Worm (Caenorhabditis elegans): ENCODE results near the gene bir-2.

ce11 chrV:13608486-13608885, 39.8 kb downstream of the bir-2 start:
- TF ChIP-seq ceh-9 (tag; optimal IDR thresholded peaks at IDR 0.05) (no peak), aly-2 (tag; optimal IDR thresholded peaks at IDR 0.05) (no peak), unc-62 (GFP tag; optimal IDR thresholded peaks at IDR 0.05) (no peak), lin-39 (tag; optimal IDR thresholded peaks at IDR 0.05) (no peak), nhr-77 (tag; optimal IDR thresholded peaks at IDR 0.05) (no peak), hmg-11 (tag; optimal IDR thresholded peaks at IDR 0.05) (no peak), pqm-1 (tag; optimal IDR thresholded peaks at IDR 0.05) (no peak), nhr-28 (tag; optimal IDR thresholded peaks at IDR 0.05) (no peak), ama-1 (optimal IDR thresholded peaks at IDR 0.05) (no peak), fkh-10 (GFP tag; optimal IDR thresholded peaks at IDR 0.05) (no peak), ztf-4 (tag; optimal IDR thresholded peaks at IDR 0.05) (no peak), skn-1 (tag; optimal IDR thresholded peaks at IDR 0.05) (no peak), nhr-11 (tag; optimal IDR thresholded peaks at IDR 0.05) (no peak), nhr-12 (tag; optimal IDR thresholded peaks at IDR 0.05) (no peak)

Data from whole organism, L3 larva.